Worm (Caenorhabditis elegans) whole organism, late embryonic: ENCODE data around the gene atgp-2.

Source experiments
- hlh-8 ChIP-seq: sonication (generic microtip); optimal IDR thresholded peaks from 2 replicates; lab custom pipeline; 2016; ENCODE audit warnings: missing genotype, missing genetic modification characterization, missing compliant biosample characterization
- pha-2 ChIP-seq: sonication (generic microtip); optimal IDR thresholded peaks from 2 replicates; lab custom pipeline; 2017; ENCODE audit warnings: mild to moderate bottlenecking, missing genetic modification characterization, missing compliant biosample characterization

DNA sequence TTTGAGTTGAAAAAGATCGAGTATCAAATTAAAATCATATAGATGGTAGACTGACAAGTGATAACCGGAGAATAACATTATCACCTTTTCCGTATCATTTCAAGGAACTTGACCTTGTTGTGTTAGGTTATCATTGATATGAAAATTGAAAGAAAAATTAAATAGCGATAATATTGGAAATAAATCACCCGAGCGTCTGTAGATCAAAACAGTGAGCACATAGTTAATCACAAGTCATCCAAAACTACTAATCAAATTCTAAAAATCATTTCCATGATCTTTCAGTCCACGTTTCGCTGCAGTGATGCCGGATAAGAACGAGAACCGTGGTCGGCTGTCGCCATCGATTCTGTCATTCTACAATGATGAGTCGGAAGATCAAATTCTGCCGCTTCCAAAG lies 24.1 kb downstream of the atgp-2 start:
- no peak for TF ChIP-seq pha-2
- no peak for TF ChIP-seq hlh-8 (tag; lab: Kevin White, UChicago)
